Worm (Caenorhabditis elegans) whole organism, L4/young adult: ENCODE results near the gene Y6G8.2.

Source experiments
- dao-5 ChIP-seq: sonication (generic microtip); optimal IDR thresholded peaks from 2 replicates; lab custom pipeline; 2016; ENCODE audit warnings: missing genotype, missing genetic modification characterization, moderate library complexity, missing compliant biosample characterization
- him-1 ChIP-seq: sonication (generic microtip); optimal IDR thresholded peaks from 2 replicates; lab custom pipeline; 2016; ENCODE audit warnings: missing genotype, missing genetic modification reagents, missing genetic modification characterization, missing compliant biosample characterization

- TF ChIP-seq him-1 (tag; lab: Kevin White, UChicago) (no peak), dao-5 (no peak)
Measured at ce11 chrV:17623230-17623629, 24.5 kb upstream of the Y6G8.2 start, which contains the start of gene F57G4.1.
